Fruit fly (Drosophila melanogaster): ENCODE results near the gene csw.

csw gene

dm6 chrX:2141854-2142216 lies 47.8 kb downstream of the csw start (continued):
- TF ChIP-seq CG4730 (GFP tag; IDR thresholded peaks at IDR 0.05) (0 out of 2 replicates have a peak, but pooled peaks have one; percentile 22), wdn (GFP tag; IDR thresholded peaks at IDR 0.05) (no peak), CG10267 (tag; optimal IDR thresholded peaks at IDR 0.05) (peak; percentile 24), CG34224 (GFP tag; IDR thresholded peaks at IDR 0.05; ENCODE audit: partially characterized antibody) (no peak), CG34376 (GFP tag; optimal IDR thresholded peaks at IDR 0.05) (peak; percentile 55), dmrt99B (tag; optimal IDR thresholded peaks at IDR 0.05) (peak; percentile 47), nerfin-2 (GFP tag; IDR thresholded peaks at IDR 0.05; ENCODE audit: partially characterized antibody) (no peak), dysf (GFP tag; IDR thresholded peaks at IDR 0.05) (peak; percentile 40; the same call in 1 of the 3 replicates), odd (GFP tag; optimal IDR thresholded peaks at IDR 0.05) (peak; percentile 71), org-1 (GFP tag; optimal IDR thresholded peaks at IDR 0.05) (peak; percentile 21), pho (GFP tag; optimal IDR thresholded peaks at IDR 0.05) (peak; percentile 10), kni (GFP tag; optimal IDR thresholded peaks at IDR 0.05) (peak; percentile 38), grau (tag; optimal IDR thresholded peaks at IDR 0.05) (peak; percentile 68), ewg (GFP tag; optimal IDR thresholded peaks at IDR 0.05) (peak; percentile 23), Hmr (GFP tag; optimal IDR thresholded peaks at IDR 0.05) (peak; percentile 65), ara (GFP tag; IDR thresholded peaks at IDR 0.05) (0 out of 2 replicates have a peak, but pooled peaks have one; percentile 39), H2.0 (GFP tag; IDR thresholded peaks at IDR 0.05) (no peak), gem (tag; optimal IDR thresholded peaks at IDR 0.05) (peak; percentile 55), CG13123 (GFP tag; optimal IDR thresholded peaks at IDR 0.05) (peak; percentile 48), nerfin-1 (tag; optimal IDR thresholded peaks at IDR 0.05) (peak; percentile 20), MBD-R2 (GFP tag; IDR thresholded peaks at IDR 0.05) (peak; percentile 16; the same call in 1 of the 2 replicates), CG32532 (GFP tag; IDR thresholded peaks at IDR 0.05) (peak; percentile 64; the same call in 1 of the 2 replicates), sob (GFP tag; IDR thresholded peaks at IDR 0.05) (peak; percentile 55; the same call in 1 of the 2 replicates), Ssrp (tag; optimal IDR thresholded peaks at IDR 0.05) (peak; percentile 2)

dm6 chrX:2142275-2142934 lies 48.4 kb downstream of the csw start:
- TF ChIP-seq Pdp1 (GFP tag; optimal IDR thresholded peaks at IDR 0.05), result no peak
- TF ChIP-seq mam (GFP tag; optimal IDR thresholded peaks at IDR 0.05), result no peak
- TF ChIP-seq ac (GFP tag; optimal IDR thresholded peaks at IDR 0.05), result no peak
- no peak for TF ChIP-seq NFAT (GFP tag; IDR thresholded peaks at IDR 0.05)
- TF ChIP-seq tll (GFP tag; optimal IDR thresholded peaks at IDR 0.05), result peak in 1 of 2 experiments; percentile 80
- no peak for TF ChIP-seq CG13894 (tag; optimal IDR thresholded peaks at IDR 0.05)
- peak; percentile 60 for TF ChIP-seq sug (tag; optimal IDR thresholded peaks at IDR 0.05)
- TF ChIP-seq CG15479 (GFP tag; optimal IDR thresholded peaks at IDR 0.05), result peak; percentile 96
- no peak for TF ChIP-seq YL-1 (GFP tag; optimal IDR thresholded peaks at IDR 0.05)
- no peak for TF ChIP-seq Med (GFP tag)
- peak; percentile 47 for TF ChIP-seq HmgZ (tag; optimal IDR thresholded peaks at IDR 0.05)
- TF ChIP-seq Mes4 (GFP tag; optimal IDR thresholded peaks at IDR 0.05), result no peak
- TF ChIP-seq onecut (GFP tag; IDR thresholded peaks at IDR 0.05), result no peak
- no peak for TF ChIP-seq CG15601 (tag; optimal IDR thresholded peaks at IDR 0.05)
- no peak for TF ChIP-seq Hr39 (optimal IDR thresholded peaks at IDR 0.05)
- no peak for TF ChIP-seq CG2678 (tag; optimal IDR thresholded peaks at IDR 0.05)
- no peak for TF ChIP-seq CHES-1-like (GFP tag; optimal IDR thresholded peaks at IDR 0.05)
- peak; percentile 47 for TF ChIP-seq CG10543 (GFP tag; optimal IDR thresholded peaks at IDR 0.05)
- TF ChIP-seq Jarid2 (GFP tag; optimal IDR thresholded peaks at IDR 0.05), result no peak
- TF ChIP-seq hbn (GFP tag; IDR thresholded peaks at IDR 0.05; ENCODE audit: partially characterized antibody), result no peak
- 0 out of 2 replicates have a peak, but pooled peaks have one; percentile 10 for TF ChIP-seq vvl (GFP tag; IDR thresholded peaks at IDR 0.05)
- TF ChIP-seq sd (tag; optimal IDR thresholded peaks at IDR 0.05), result peak; percentile 11
- no peak for TF ChIP-seq CG6765 (GFP tag; optimal IDR thresholded peaks at IDR 0.05)
- TF ChIP-seq Hey (tag; optimal IDR thresholded peaks at IDR 0.05), result peak; percentile 56
- TF ChIP-seq sim (GFP tag; IDR thresholded peaks at IDR 0.05), result no peak
- no peak for TF ChIP-seq CG3847 (GFP tag; IDR thresholded peaks at IDR 0.05)

All from whole organism, embryonic.